Worm (Caenorhabditis elegans): ENCODE results near the gene smg-4.

The smg-4 gene

DNA sequence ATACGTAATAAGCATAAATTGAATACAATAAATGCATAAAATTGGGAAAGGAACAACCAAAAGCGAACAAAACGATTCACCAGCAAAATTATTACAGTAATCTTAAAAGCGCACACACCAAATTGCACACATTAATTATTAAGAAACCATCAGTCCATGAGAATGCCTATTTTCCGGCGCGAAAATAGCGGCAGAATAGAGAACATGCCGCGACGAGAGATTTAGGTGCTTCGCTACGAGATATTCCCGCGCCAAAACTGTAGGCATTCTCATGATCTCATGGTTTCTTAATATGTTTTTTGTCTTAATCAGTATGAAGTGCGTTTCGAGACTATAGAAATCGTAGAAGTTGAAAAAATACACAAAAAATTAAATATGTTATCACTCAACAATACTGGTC is 6.7 kb upstream of the smg-4 start:
- TF ChIP-seq ceh-19 (GFP tag; optimal IDR thresholded peaks at IDR 0.05) (no peak), unc-55 (GFP tag; optimal IDR thresholded peaks at IDR 0.05) (no peak), fkh-6 (tag; optimal IDR thresholded peaks at IDR 0.05) (no peak), C08G9.2 (tag; optimal IDR thresholded peaks at IDR 0.05) (no peak), madf-2 (tag; optimal IDR thresholded peaks at IDR 0.05) (no peak), ceh-31 (tag; optimal IDR thresholded peaks at IDR 0.05) (no peak), gmeb-2 (tag; optimal IDR thresholded peaks at IDR 0.05) (no peak), elt-4 (tag; optimal IDR thresholded peaks at IDR 0.05) (no peak), hlh-8 (tag; optimal IDR thresholded peaks at IDR 0.05) (no peak)

DNA sequence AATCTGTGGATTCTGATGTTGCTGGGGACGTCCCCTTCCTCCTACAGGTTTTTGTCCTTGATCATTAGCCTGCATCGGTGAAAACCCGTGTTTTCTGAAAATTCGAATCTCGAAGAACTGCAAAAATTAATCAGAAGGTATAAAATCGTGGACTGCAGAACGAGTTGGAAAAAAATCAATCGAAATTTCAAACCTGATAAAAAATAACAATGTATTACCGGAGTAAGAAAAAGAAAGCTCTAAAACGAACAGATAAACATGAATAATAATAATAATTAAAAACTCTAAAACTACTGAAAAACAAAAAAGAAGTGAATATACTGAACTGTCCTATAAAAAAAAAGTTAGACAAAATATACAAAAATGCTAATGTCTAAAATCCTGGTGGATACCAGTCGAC is 5.4 kb upstream of the smg-4 start, which contains the start of gene F46B6.5:
Gene F46B6.5, minus strand, starts transcription at position 101 of the 400 bp plus-strand sequence.
- no peak for TF ChIP-seq sox-2 (GFP tag; IDR thresholded peaks at IDR 0.05)
- no peak for TF ChIP-seq K09A11.1 (tag; optimal IDR thresholded peaks at IDR 0.05; ENCODE audit: insufficient read depth)

DNA sequence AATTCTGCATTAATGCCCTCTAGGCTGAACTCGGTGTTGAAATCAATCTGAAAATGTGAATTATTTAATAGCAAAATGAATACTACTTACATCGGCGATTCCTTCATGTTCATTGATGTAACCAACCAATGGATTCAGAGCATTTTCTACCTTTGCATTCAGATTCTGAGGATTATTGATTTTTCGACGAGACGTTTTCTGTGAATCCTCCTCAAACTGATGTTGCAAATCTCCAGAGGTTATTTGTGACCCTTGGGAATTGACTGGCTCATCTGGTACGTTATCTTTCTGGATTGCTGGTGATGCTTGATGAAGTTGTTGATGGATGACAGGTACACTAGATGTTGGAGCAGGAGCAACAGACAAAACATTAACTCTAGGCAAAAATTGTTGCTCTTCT is 4.5 kb upstream of the smg-4 start:
- TF ChIP-seq K09A11.1 (tag; optimal IDR thresholded peaks at IDR 0.05; ENCODE audit: insufficient read depth) (no peak), unc-3 (GFP tag; conservative IDR thresholded peaks at IDR 0.05) (no peak), unc-3 (tag; optimal IDR thresholded peaks at IDR 0.05) (no peak), ahr-1 (tag; optimal IDR thresholded peaks at IDR 0.05) (no peak), C08G9.2 (tag; optimal IDR thresholded peaks at IDR 0.05) (no peak), dmd-4 (tag; optimal IDR thresholded peaks at IDR 0.05; ENCODE audit: borderline replicate concordance) (no peak), elt-4 (tag; optimal IDR thresholded peaks at IDR 0.05) (no peak), pha-4 (tag; optimal IDR thresholded peaks at IDR 0.05) (no peak), gmeb-2 (tag; optimal IDR thresholded peaks at IDR 0.05) (no peak), ceh-6 (GFP tag; optimal IDR thresholded peaks at IDR 0.05) (no peak), ceh-2 (tag; optimal IDR thresholded peaks at IDR 0.05) (no peak)

DNA sequence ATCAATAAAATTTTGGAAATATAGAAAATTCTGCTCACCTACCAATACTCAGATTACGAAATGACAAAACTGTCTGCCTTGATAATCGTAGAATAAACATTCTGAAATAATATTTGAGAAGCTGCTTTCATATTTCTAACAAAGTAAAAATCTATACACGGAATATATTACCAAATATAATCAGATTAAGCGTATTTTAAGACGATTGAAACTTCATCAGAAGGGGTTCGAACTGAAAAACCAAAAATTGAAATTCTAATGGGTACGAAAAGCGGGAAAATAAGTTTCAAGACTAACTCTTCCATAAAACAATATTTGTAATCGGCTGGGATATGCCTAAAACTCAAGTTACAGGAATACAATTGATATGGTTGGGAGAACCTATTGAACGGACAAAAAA is 1.9 kb upstream of the smg-4 start, which contains the start of gene F46B6.4:
Gene F46B6.4, minus strand, starts transcription at position 101 of the 400 bp plus-strand sequence.
- TF ChIP-seq pros-1 (tag; optimal IDR thresholded peaks at IDR 0.05) (no peak), che-1 (tag; optimal IDR thresholded peaks at IDR 0.05) (no peak), ceh-22 (tag; optimal IDR thresholded peaks at IDR 0.05) (no peak), lim-6 (tag; optimal IDR thresholded peaks at IDR 0.05) (no peak), C08G9.2 (tag; optimal IDR thresholded peaks at IDR 0.05) (no peak), pha-2 (tag; optimal IDR thresholded peaks at IDR 0.05) (no peak), ceh-24 (tag; optimal IDR thresholded peaks at IDR 0.05) (no peak)

DNA sequence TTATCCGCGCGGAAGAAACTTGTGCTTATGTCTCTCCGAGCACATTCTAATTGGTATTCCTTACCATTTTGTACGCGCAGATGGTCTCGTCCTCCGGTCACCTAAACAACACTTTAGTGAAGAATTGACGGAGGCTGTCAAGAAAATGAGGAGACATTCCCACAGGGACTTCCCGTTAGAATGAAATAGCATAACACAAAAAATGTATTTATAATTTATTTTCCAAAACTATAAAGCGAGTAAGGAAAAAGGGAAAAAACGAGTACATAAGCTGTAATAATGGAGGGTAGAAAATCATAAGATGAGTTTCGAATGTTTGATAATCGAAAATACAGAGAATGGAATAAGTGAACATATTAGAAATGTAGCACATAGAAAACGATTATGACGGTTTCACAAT is 1.8 kb downstream of the smg-4 start, which contains the start of gene F46B6.12:
Gene F46B6.12, minus strand, starts transcription at position 101 of the 400 bp plus-strand sequence.
- TF ChIP-seq pax-1 (tag; optimal IDR thresholded peaks at IDR 0.05): no peak
- no peak for TF ChIP-seq T23F11.4 (GFP tag; optimal IDR thresholded peaks at IDR 0.05)
- no peak for TF ChIP-seq unc-3 (GFP tag; conservative IDR thresholded peaks at IDR 0.05)
- TF ChIP-seq unc-3 (tag; optimal IDR thresholded peaks at IDR 0.05): no peak
- TF ChIP-seq madf-2 (tag; optimal IDR thresholded peaks at IDR 0.05): no peak
- no peak for TF ChIP-seq tbx-7 (tag; optimal IDR thresholded peaks at IDR 0.05)
- TF ChIP-seq nfya-1 (tag; optimal IDR thresholded peaks at IDR 0.05): no peak
- TF ChIP-seq ceh-19 (GFP tag; optimal IDR thresholded peaks at IDR 0.05): no peak
- TF ChIP-seq K02D7.2 (tag; optimal IDR thresholded peaks at IDR 0.05): no peak

DNA sequence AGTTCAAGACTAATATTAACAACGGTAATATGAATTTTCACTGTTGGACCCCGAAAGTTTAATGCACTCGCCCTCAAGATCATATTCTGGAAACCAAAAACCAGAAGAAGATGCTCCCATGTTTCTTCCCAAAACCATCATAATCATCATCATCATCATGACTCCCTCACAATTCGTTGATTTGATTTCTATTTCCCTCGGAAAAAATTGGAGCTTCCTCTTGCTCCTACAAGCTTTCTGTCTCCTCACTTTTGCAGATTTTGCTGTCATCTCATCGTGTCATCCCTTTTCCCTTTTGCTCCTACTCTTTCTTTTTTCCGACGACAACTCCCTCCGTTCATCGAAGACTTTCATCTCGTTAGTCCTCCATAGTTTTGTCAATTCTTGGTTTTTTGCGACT is 5.6 kb downstream of the smg-4 start, which contains the start of gene F46B6.2:
Gene F46B6.2, plus strand, starts transcription at position 316 of the 400 bp plus-strand sequence.
- TF ChIP-seq ceh-30 (tag; optimal IDR thresholded peaks at IDR 0.05) (no peak), ceh-24 (tag; optimal IDR thresholded peaks at IDR 0.05) (no peak), fkh-10 (GFP tag; optimal IDR thresholded peaks at IDR 0.05) (no peak)
